Fruit fly (Drosophila melanogaster) whole organism, embryonic: ENCODE data around the gene TwdlM.

ENCODE experiments used
- CG10209 ChIP-seq: fragments of 200-800 bp; sonication (Bioruptor generic); optimal IDR thresholded peaks from 3 replicates; lab custom pipeline; 2017; ENCODE audit warnings: missing biosample characterization, mild to moderate bottlenecking, missing genetic modification characterization, missing genetic modification reagents
- CG10565 ChIP-seq: fragments of 200-800 bp; sonication (Bioruptor generic); optimal IDR thresholded peaks from 3 replicates; lab custom pipeline; 2016; ENCODE audit warnings: missing biosample characterization, mild to moderate bottlenecking, missing genetic modification characterization
- CG11504 ChIP-seq: fragments of 200-800 bp; sonication (Bioruptor generic); optimal IDR thresholded peaks from 3 replicates; lab custom pipeline; 2019; ENCODE audit warnings: missing biosample characterization, mild to moderate bottlenecking, missing genetic modification characterization, moderate library complexity
- CG12236 ChIP-seq: fragments of 200-800 bp; sonication (Bioruptor generic); optimal IDR thresholded peaks from 2 replicates; lab custom pipeline; 2016; ENCODE audit warnings: missing biosample characterization, missing genetic modification characterization
- CG13123 ChIP-seq: fragments of 200-800 bp; sonication (Bioruptor generic); optimal IDR thresholded peaks from 2 replicates; lab custom pipeline; 2016; ENCODE audit warnings: missing biosample characterization, missing genetic modification characterization
- CG15479 ChIP-seq: fragments of 200-800 bp; sonication (Bioruptor generic); optimal IDR thresholded peaks from 3 replicates; lab custom pipeline; 2019; ENCODE audit warnings: missing biosample characterization, mild to moderate bottlenecking, missing genetic modification characterization, moderate library complexity
- CG15601 ChIP-seq: fragments of 200-800 bp; sonication (Bioruptor generic); optimal IDR thresholded peaks from 3 replicates; lab custom pipeline; 2019; ENCODE audit warnings: missing biosample characterization, mild to moderate bottlenecking, missing genetic modification characterization, moderate library complexity
- CG17612 ChIP-seq: fragments of 200-800 bp; sonication (Bioruptor generic); IDR thresholded peaks from 2 replicates; pipeline ENCODE4 v1.3.6; 2022; ENCODE audit warnings: missing biosample characterization, missing genetic modification characterization
- CG18262 ChIP-seq: fragments of 200-800 bp; optimal IDR thresholded peaks from 3 replicates; lab custom pipeline; 2019; ENCODE audit warnings: missing biosample characterization, mild to moderate bottlenecking, missing genetic modification characterization, moderate library complexity
- CG34224 ChIP-seq: fragments of 200-800 bp; sonication (Bioruptor generic); IDR thresholded peaks from 3 replicates; pipeline ENCODE4 v1.3.6; 2022; ENCODE audit warnings: missing biosample characterization, missing genetic modification characterization; ENCODE audit not compliant: partially characterized antibody
- CG43689 ChIP-seq: fragments of 200-800 bp; sonication (Bioruptor generic); IDR thresholded peaks from 2 replicates; pipeline ENCODE4 v1.3.6; 2022; ENCODE audit warnings: missing biosample characterization, missing genetic modification characterization
- CG4424 ChIP-seq: fragments of 200-800 bp; sonication (Bioruptor generic); optimal IDR thresholded peaks from 3 replicates; lab custom pipeline; 2016; ENCODE audit warnings: missing biosample characterization, missing genetic modification characterization
- CG5245 ChIP-seq: fragments of 200-800 bp; sonication (Bioruptor generic); optimal IDR thresholded peaks from 3 replicates; lab custom pipeline; 2016; ENCODE audit warnings: missing biosample characterization, missing genetic modification characterization
- CG8765 ChIP-seq: fragments of 200-800 bp; sonication (Bioruptor generic); IDR thresholded peaks from 2 replicates; pipeline ENCODE4 v1.3.6; 2022; ENCODE audit warnings: missing biosample characterization, missing genetic modification characterization
- CG9437 ChIP-seq: fragments of 200-800 bp; sonication (Bioruptor generic); optimal IDR thresholded peaks from 2 replicates; lab custom pipeline; 2018; ENCODE audit warnings: missing biosample characterization, mild to moderate bottlenecking, missing genetic modification characterization
- CG9797 ChIP-seq: fragments of 200-800 bp; sonication (Bioruptor generic); optimal IDR thresholded peaks from 3 replicates; lab custom pipeline; 2018; ENCODE audit warnings: missing biosample characterization, mild to moderate bottlenecking, missing genetic modification characterization
- Camta ChIP-seq: fragments of 200-800 bp; sonication (Bioruptor generic); optimal IDR thresholded peaks from 2 replicates; lab custom pipeline; 2016; ENCODE audit warnings: missing biosample characterization, missing genetic modification characterization
- CoRest ChIP-seq: fragments of 200-800 bp; sonication (Bioruptor generic); optimal IDR thresholded peaks from 3 replicates; lab custom pipeline; 2018; ENCODE audit warnings: missing biosample characterization, mild to moderate bottlenecking, missing genetic modification characterization, moderate library complexity
- Dek ChIP-seq: fragments of 200-800 bp; sonication (Bioruptor generic); optimal IDR thresholded peaks from 3 replicates; lab custom pipeline; 2019; ENCODE audit warnings: missing biosample characterization, mild to moderate bottlenecking, missing genetic modification characterization, moderate library complexity
- Drgx ChIP-seq: fragments of 200-800 bp; sonication (Bioruptor generic); IDR thresholded peaks from 2 replicates; pipeline ENCODE4 v1.3.6; 2022; ENCODE audit warnings: missing biosample characterization, missing genetic modification characterization
- ERR ChIP-seq: fragments of 200-800 bp; sonication (Bioruptor generic); optimal IDR thresholded peaks from 2 replicates; lab custom pipeline; 2016; ENCODE audit warnings: missing biosample characterization, missing genetic modification characterization
- Elba2 ChIP-seq: fragments of 200-800 bp; sonication (Bioruptor generic); optimal IDR thresholded peaks from 3 replicates; lab custom pipeline; 2016; ENCODE audit warnings: missing biosample characterization, missing genetic modification characterization
- Hey ChIP-seq: fragments of 200-800 bp; sonication (Bioruptor generic); optimal IDR thresholded peaks from 3 replicates; lab custom pipeline; 2018; ENCODE audit warnings: missing biosample characterization, mild to moderate bottlenecking, missing genetic modification characterization
- Hmx ChIP-seq: fragments of 200-800 bp; sonication (Bioruptor generic); optimal IDR thresholded peaks from 2 replicates; lab custom pipeline; 2016; ENCODE audit warnings: missing biosample characterization, missing genetic modification characterization
- Lim3 ChIP-seq: fragments of 200-800 bp; sonication (Bioruptor generic); IDR thresholded peaks from 2 replicates; pipeline ENCODE4 v1.3.6; 2022; ENCODE audit warnings: missing biosample characterization, missing genetic modification characterization
- Nf-YA ChIP-seq: fragments of 200-800 bp; sonication (Bioruptor generic); IDR thresholded peaks from 2 replicates; pipeline ENCODE4 v1.3.6; 2022; ENCODE audit warnings: missing biosample characterization, missing genetic modification characterization
- NfI ChIP-seq: fragments of 200-800 bp; sonication (Bioruptor generic); optimal IDR thresholded peaks from 3 replicates; lab custom pipeline; 2018; ENCODE audit warnings: missing biosample characterization, mild to moderate bottlenecking, missing genetic modification characterization, moderate library complexity
- Sry-β ChIP-seq: fragments of 200-800 bp; sonication (Bioruptor generic); optimal IDR thresholded peaks from 2 replicates; lab custom pipeline; 2018; ENCODE audit warnings: missing biosample characterization, mild to moderate bottlenecking, missing genetic modification characterization, moderate library complexity
- ac ChIP-seq: fragments of 200-800 bp; sonication (Bioruptor generic); optimal IDR thresholded peaks from 3 replicates; lab custom pipeline; 2017; ENCODE audit warnings: missing biosample characterization, mild to moderate bottlenecking, missing genetic modification characterization
- amos ChIP-seq: fragments of 200-800 bp; sonication (Bioruptor generic); IDR thresholded peaks from 2 replicates; pipeline ENCODE4 v1.3.6; 2022; ENCODE audit warnings: missing biosample characterization, missing genetic modification characterization; ENCODE audit not compliant: partially characterized antibody
- bowl ChIP-seq: fragments of 200-800 bp; sonication (Bioruptor generic); IDR thresholded peaks from 2 replicates; pipeline ENCODE4 v1.3.6; 2022; ENCODE audit warnings: missing biosample characterization, missing genetic modification characterization
- bsh ChIP-seq, 2 experiments: fragments of 200-800 bp; sonication (Bioruptor generic); optimal IDR thresholded peaks; 2 replicates each; lab custom pipeline; 2017 to 2018; ENCODE audit warnings: mild to moderate bottlenecking in 2 of 2, missing biosample characterization in 2 of 2, missing genetic modification characterization in 2 of 2, moderate library complexity in 1 of 2
- chif ChIP-seq, 2 experiments: fragments of 200-800 bp; sonication (Bioruptor generic); optimal IDR thresholded peaks; 3 replicates each; lab custom pipeline; 2016; ENCODE audit warnings: missing biosample characterization in 2 of 2, missing genetic modification characterization in 2 of 2
- crol ChIP-seq: fragments of 200-800 bp; sonication (Bioruptor generic); IDR thresholded peaks from 2 replicates; pipeline ENCODE4 v1.3.6; 2022; ENCODE audit warnings: missing biosample characterization, missing genetic modification characterization
- exex ChIP-seq: fragments of 200-800 bp; sonication (Bioruptor generic); optimal IDR thresholded peaks from 4 replicates; lab custom pipeline; 2018; ENCODE audit warnings: missing biosample characterization, mild to moderate bottlenecking, missing genetic modification characterization, moderate library complexity
- gcm ChIP-seq: fragments of 200-800 bp; sonication (Bioruptor generic); optimal IDR thresholded peaks from 2 replicates; lab custom pipeline; 2019; ENCODE audit warnings: missing biosample characterization, mild to moderate bottlenecking, missing genetic modification characterization, moderate library complexity
- lbe ChIP-seq: fragments of 200-800 bp; sonication (Bioruptor generic); optimal IDR thresholded peaks from 2 replicates; lab custom pipeline; 2016; ENCODE audit warnings: missing biosample characterization, mild to moderate bottlenecking, missing genetic modification characterization
- mld ChIP-seq: fragments of 200-800 bp; sonication (Bioruptor generic); IDR thresholded peaks from 3 replicates; pipeline ENCODE4 v1.3.6; 2022; ENCODE audit warnings: missing biosample characterization, missing genetic modification characterization; ENCODE audit not compliant: partially characterized antibody
- odd ChIP-seq: fragments of 200-800 bp; sonication (Bioruptor generic); optimal IDR thresholded peaks from 2 replicates; lab custom pipeline; 2017; ENCODE audit warnings: missing biosample characterization, mild to moderate bottlenecking, missing genetic modification characterization
- org-1 ChIP-seq: fragments of 200-800 bp; sonication (Bioruptor generic); optimal IDR thresholded peaks from 2 replicates; lab custom pipeline; 2017; ENCODE audit warnings: missing biosample characterization, missing genetic modification characterization
- prd ChIP-seq, 3 experiments: fragments of >200 bp in 2 of 3; fragments of 200-800 bp in 1 of 3; sonication (Bioruptor generic) in 1 of 3; optimal IDR thresholded peaks in 2 of 3; IDR thresholded peaks in 1 of 3; 2 replicates in 2 of 3; 3 replicates in 1 of 3; pipeline versions ENCODE4 v1.3.6 to Lab custom; 2017 to 2022; ENCODE audit warnings: missing biosample characterization in 1 of 3, missing genetic modification characterization in 1 of 3
- ranshi ChIP-seq: fragments of 200-800 bp; sonication (Bioruptor generic); IDR thresholded peaks from 2 replicates; pipeline ENCODE4 v1.3.6; 2022; ENCODE audit warnings: missing biosample characterization, missing genetic modification characterization
- repo ChIP-seq: fragments of 200-800 bp; sonication (Bioruptor generic); optimal IDR thresholded peaks from 2 replicates; lab custom pipeline; 2016; ENCODE audit warnings: missing biosample characterization, missing genetic modification characterization
- sd ChIP-seq: fragments of 200-800 bp; sonication (Bioruptor generic); optimal IDR thresholded peaks from 3 replicates; lab custom pipeline; 2018; ENCODE audit warnings: missing biosample characterization, mild to moderate bottlenecking, missing genetic modification characterization, moderate library complexity
- sens-2 ChIP-seq: fragments of 200-800 bp; sonication (Bioruptor generic); IDR thresholded peaks from 2 replicates; pipeline ENCODE4 v1.3.6; 2022; ENCODE audit warnings: missing biosample characterization, missing genetic modification characterization
- seq ChIP-seq: fragments of 200-800 bp; sonication (Bioruptor generic); IDR thresholded peaks from 2 replicates; pipeline ENCODE4 v1.3.6; 2022; ENCODE audit warnings: missing biosample characterization, missing genetic modification characterization
- sim ChIP-seq: fragments of 200-800 bp; sonication (Bioruptor generic); IDR thresholded peaks from 2 replicates; pipeline ENCODE4 v1.3.6; 2022; ENCODE audit warnings: missing biosample characterization, missing genetic modification characterization
- ssp ChIP-seq: fragments of 200-800 bp; sonication (Bioruptor generic); IDR thresholded peaks from 2 replicates; pipeline ENCODE4 v1.3.6; 2022; ENCODE audit warnings: missing biosample characterization, missing genetic modification characterization
- tna ChIP-seq: fragments of 200-800 bp; sonication (Bioruptor generic); IDR thresholded peaks from 2 replicates; pipeline ENCODE4 v1.3.6; 2022; ENCODE audit warnings: missing biosample characterization, missing genetic modification characterization; ENCODE audit not compliant: partially characterized antibody
- trh ChIP-seq: fragments of 200-800 bp; sonication (Bioruptor generic); optimal IDR thresholded peaks from 2 replicates; lab custom pipeline; 2016; ENCODE audit warnings: missing biosample characterization, missing genetic modification characterization
- zfh1 ChIP-seq: fragments of 200-800 bp; sonication (Bioruptor generic); IDR thresholded peaks from 3 replicates; pipeline ENCODE4 v1.3.6; 2022; ENCODE audit warnings: missing biosample characterization, missing genetic modification characterization

Gene TwdlM

DNA sequence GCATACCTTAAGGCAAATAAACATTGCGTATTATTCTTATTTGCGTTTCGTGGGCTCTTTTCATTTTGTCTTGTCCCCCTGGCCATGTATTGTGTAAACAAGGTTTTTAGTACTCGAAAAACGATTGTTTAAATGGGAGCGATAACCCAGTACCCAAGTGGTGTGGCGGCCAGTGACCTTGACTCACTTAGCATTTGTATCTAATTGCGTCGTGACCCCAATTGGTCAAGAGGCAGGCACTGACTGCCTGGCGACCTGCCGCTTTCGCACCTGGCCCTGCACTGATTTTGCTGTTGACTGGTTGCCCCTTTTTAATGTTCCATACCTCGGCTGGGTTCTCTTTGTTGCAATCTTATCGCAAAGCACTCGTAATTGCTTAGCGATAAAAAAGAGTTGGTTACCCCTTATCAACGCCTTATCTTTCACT, 30.7 kb upstream of the TwdlM start (continued):
- TF ChIP-seq ERR (GFP tag; lab: Kevin White, UChicago) (peak; percentile 11), CG34224 (no peak), CG8765 (GFP tag; lab: Robert Waterston, UW) (no peak), bowl (GFP tag; lab: Robert Waterston, UW) (no peak), sens-2 (GFP tag; lab: Robert Waterston, UW) (peak; percentile 84), repo (GFP tag; lab: Kevin White, UChicago) (no peak), amos (no peak; the same call in 1 of the 2 replicates), Elba2 (no peak), chif (GFP tag; optimal IDR thresholded peaks at IDR 0.05; lab: Kevin White, UChicago) (no peak), odd (GFP tag; lab: Kevin White, UChicago) (no peak), lbe (peak; percentile 42), exex (tag; lab: Kevin White, UChicago) (peak; percentile 93), CG15601 (no peak), Hey (tag; lab: Kevin White, UChicago) (peak; percentile 58), tna (no peak), seq (GFP tag; lab: Robert Waterston, UW) (no peak), trh (GFP tag; lab: Kevin White, UChicago) (no peak), Camta (GFP tag; lab: Kevin White, UChicago) (no peak), ssp (GFP tag; lab: Robert Waterston, UW) (0 out of 2 replicates have a peak, but pooled peaks have one; percentile 14), CG10565 (no peak), CG5245 (GFP tag; lab: Kevin White, UChicago) (no peak), zfh1 (GFP tag; lab: Robert Waterston, UW) (no peak), CG15479 (GFP tag; lab: Kevin White, UChicago) (no peak), crol (GFP tag; lab: Robert Waterston, UW) (no peak), mld (no peak), CoRest (tag; lab: Kevin White, UChicago) (no peak), sd (tag; lab: Kevin White, UChicago) (no peak), CG18262 (no peak), CG11504 (tag; lab: Kevin White, UChicago) (no peak), NfI (no peak), sim (GFP tag; lab: Robert Waterston, UW) (no peak), CG43689 (no peak), CG17612 (GFP tag; lab: Robert Waterston, UW) (no peak), prd (optimal IDR thresholded peaks at IDR 0.05; lab: Kevin White, UChicago) (no peak), prd (GFP tag; IDR thresholded peaks at IDR 0.05; lab: Robert Waterston, UW) (no peak), org-1 (GFP tag; lab: Kevin White, UChicago) (no peak), ac (GFP tag; lab: Kevin White, UChicago) (no peak), CG13123 (GFP tag; lab: Kevin White, UChicago) (no peak), Nf-YA (GFP tag; lab: Robert Waterston, UW) (0 out of 2 replicates have a peak, but pooled peaks have one; percentile 17), CG9797 (GFP tag; lab: Kevin White, UChicago) (no peak), CG12236 (no peak), Hmx (GFP tag; lab: Kevin White, UChicago) (no peak), ranshi (no peak), Dek (tag; lab: Kevin White, UChicago) (no peak), gcm (GFP tag; lab: Kevin White, UChicago) (no peak), Sry-β (no peak), bsh (GFP tag; optimal IDR thresholded peaks at IDR 0.05; lab: Kevin White, UChicago) (no peak), CG4424 (GFP tag; lab: Kevin White, UChicago) (no peak), CG10209 (peak; percentile 30), Lim3 (GFP tag; lab: Robert Waterston, UW) (0 out of 2 replicates have a peak, but pooled peaks have one; percentile 13), CG9437 (GFP tag; lab: Kevin White, UChicago) (no peak), Drgx (GFP tag; lab: Robert Waterston, UW) (no peak)
